Worm (Caenorhabditis elegans) whole organism, young adult: Measurements from ENCODE around the gene F23B12.1.

ENCODE experiments used
- ama-1 ChIP-seq, 3 experiments: fragments of 150-350 bp in 1 of 3; sonication (generic microtip) in 2 of 3; optimal IDR thresholded peaks; 2 replicates each; lab custom pipeline; 2014 to 2018; ENCODE audit warnings: missing biosample characterization in 2 of 3, missing genetic modification characterization in 2 of 3, missing genetic modification reagents in 2 of 3
- ceh-79 ChIP-seq: sonication (generic microtip); optimal IDR thresholded peaks from 2 replicates; lab custom pipeline; 2017; ENCODE audit warnings: mild to moderate bottlenecking, missing genetic modification characterization, missing compliant biosample characterization
- hlh-12 ChIP-seq: sonication (generic microtip); optimal IDR thresholded peaks from 2 replicates; lab custom pipeline; 2016; ENCODE audit warnings: missing genetic modification characterization, missing compliant biosample characterization
- nfya-1 ChIP-seq: sonication (generic microtip); optimal IDR thresholded peaks from 2 replicates; lab custom pipeline; 2017; ENCODE audit warnings: antibody characterized with exemption, missing compliant biosample characterization, missing genetic modification characterization, borderline replicate concordance; ENCODE audit not compliant: insufficient read depth
- rec-8 ChIP-seq, 2 experiments: sonication (generic microtip); optimal IDR thresholded peaks; 2 replicates each; lab custom pipeline; 2016; ENCODE audit warnings: mild to moderate bottlenecking in 2 of 2, missing genetic modification characterization in 2 of 2, missing genetic modification reagents in 2 of 2, missing genotype in 2 of 2, missing biosample characterization in 1 of 2, missing compliant biosample characterization in 1 of 2, moderate library complexity in 1 of 2
- sdz-38 ChIP-seq: sonication (generic microtip); optimal IDR thresholded peaks from 2 replicates; lab custom pipeline; 2016; ENCODE audit warnings: missing genotype, missing genetic modification characterization, missing compliant biosample characterization
- tlf-1 ChIP-seq: fragments of 200-800 bp; sonication (Bioruptor generic); optimal IDR thresholded peaks from 2 replicates; lab custom pipeline; 2018; ENCODE audit warnings: mild to moderate bottlenecking, missing genetic modification characterization, missing compliant biosample characterization

DNA sequence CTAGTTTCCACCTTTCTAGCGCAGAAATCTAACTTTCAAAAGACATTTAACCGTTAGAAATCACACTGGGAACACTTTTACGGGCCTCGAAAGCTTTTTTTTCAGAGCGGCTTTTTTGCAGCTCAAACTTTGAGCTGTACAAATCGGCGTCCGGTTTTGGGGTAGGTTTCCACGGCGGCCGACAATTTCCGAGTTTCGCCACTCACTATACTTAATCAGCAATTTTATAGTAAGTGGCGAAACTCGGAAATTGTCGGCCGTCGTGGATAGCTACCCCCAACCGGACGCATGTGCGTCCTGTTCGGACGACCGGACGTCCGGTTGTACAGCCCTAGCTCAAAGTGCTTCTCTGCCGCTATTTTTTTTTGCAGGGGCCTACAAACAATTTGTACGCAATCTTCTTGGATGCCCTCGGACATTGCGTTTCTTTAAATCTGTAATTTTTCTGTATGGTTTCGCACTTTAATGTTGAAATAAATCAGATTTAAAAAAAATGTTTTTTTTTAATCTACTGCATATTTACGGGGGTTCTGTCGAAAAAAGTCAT, 32.8 kb upstream of the F23B12.1 start:
- TF ChIP-seq nfya-1 (tag; lab: Kevin White, UChicago): no peak
- no peak for TF ChIP-seq ceh-79 (tag; lab: Kevin White, UChicago)
- no peak for TF ChIP-seq sdz-38 (tag; lab: Kevin White, UChicago)
- no peak for TF ChIP-seq hlh-12
- no peak for TF ChIP-seq rec-8 (tag; optimal IDR thresholded peaks at IDR 0.05; lab: Kevin White, UChicago)
- no peak for TF ChIP-seq tlf-1 (GFP tag; lab: Kevin White, UChicago)
- TF ChIP-seq ama-1 (optimal IDR thresholded peaks at IDR 0.05; lab: Kevin White, UChicago): no peak
- TF ChIP-seq ama-1 (GFP tag; optimal IDR thresholded peaks at IDR 0.05; lab: Kevin White, UChicago): no peak
